Fruit fly (Drosophila melanogaster): ENCODE measurements around the gene CG5746.

CG5746 gene

DNA sequence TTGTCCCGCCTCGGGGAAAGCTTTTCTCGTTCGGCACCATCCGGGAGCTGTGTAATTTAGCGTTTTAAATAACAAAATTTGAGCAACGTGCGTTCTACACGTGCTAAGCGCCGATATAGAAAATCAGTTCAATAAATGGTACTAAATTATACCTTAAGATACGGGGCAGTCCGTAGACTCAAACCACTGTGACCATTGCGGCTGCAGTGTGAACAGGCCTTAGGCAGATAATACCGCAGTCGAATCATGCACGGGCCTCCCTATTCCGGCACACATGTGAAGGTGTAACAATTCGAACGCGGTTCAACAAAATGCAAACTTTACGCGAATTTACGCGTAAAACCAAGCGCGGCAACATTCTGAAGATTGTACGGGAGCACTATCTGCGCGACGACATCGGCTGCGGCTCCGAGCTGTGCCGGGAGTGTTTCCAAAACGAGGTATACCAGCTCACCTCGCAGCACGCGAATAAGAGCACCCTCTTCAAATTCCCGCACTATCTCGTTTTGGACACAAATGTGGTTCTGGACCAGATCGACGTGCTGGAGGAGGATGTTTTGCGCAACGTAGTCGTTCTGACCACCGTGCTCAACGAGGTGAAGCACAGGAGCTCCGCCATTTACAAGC is 15.3 kb downstream of the CG5746 start, which contains the start of the genes Rrp5 and Dis3 (continued):
- TF ChIP-seq Dip2 (GFP tag; IDR thresholded peaks at IDR 0.05), result no peak
- TF ChIP-seq bcd (GFP tag; optimal IDR thresholded peaks at IDR 0.05), result no peak
- TF ChIP-seq HLHmδ (GFP tag; optimal IDR thresholded peaks at IDR 0.05), result no peak
- no peak; the same call in 2 of the 3 replicates for TF ChIP-seq CG34224 (GFP tag; IDR thresholded peaks at IDR 0.05; ENCODE audit: partially characterized antibody)
- TF ChIP-seq CG11247 (GFP tag; IDR thresholded peaks at IDR 0.05), result peak; percentile 51
- no peak for TF ChIP-seq CG3838 (GFP tag; optimal IDR thresholded peaks at IDR 0.05)
- no peak for TF ChIP-seq gce (GFP tag; IDR thresholded peaks at IDR 0.05)
- TF ChIP-seq trem (tag; optimal IDR thresholded peaks at IDR 0.05), result peak; percentile 82
- TF ChIP-seq lola (GFP tag; optimal IDR thresholded peaks at IDR 0.05), result no peak
- TF ChIP-seq D (optimal IDR thresholded peaks at IDR 0.05), result no peak
- TF ChIP-seq D (GFP tag; optimal IDR thresholded peaks at IDR 0.05), result no peak
- TF ChIP-seq amos (GFP tag; IDR thresholded peaks at IDR 0.05; ENCODE audit: partially characterized antibody), result peak; percentile 58
- peak; percentile 86 for TF ChIP-seq MESR4 (GFP tag; optimal IDR thresholded peaks at IDR 0.05)
- TF ChIP-seq ase (GFP tag; IDR thresholded peaks at IDR 0.05), result 0 out of 3 replicates have a peak, but pooled peaks have one; percentile 49
- TF ChIP-seq en (GFP tag; optimal IDR thresholded peaks at IDR 0.05), result no peak
- TF ChIP-seq tx (GFP tag; optimal IDR thresholded peaks at IDR 0.05), result peak; percentile 17
- no peak for TF ChIP-seq TFAM (GFP tag; optimal IDR thresholded peaks at IDR 0.05)
- peak; percentile 50 for TF ChIP-seq Adf1 (GFP tag; IDR thresholded peaks at IDR 0.05)
- TF ChIP-seq sisA (GFP tag; IDR thresholded peaks at IDR 0.05), result peak; percentile 57
- no peak for TF ChIP-seq CG2875 (GFP tag; optimal IDR thresholded peaks at IDR 0.05)
- TF ChIP-seq CG9817 (tag; optimal IDR thresholded peaks at IDR 0.05), result peak; percentile 44
- TF ChIP-seq maf-S (GFP tag; optimal IDR thresholded peaks at IDR 0.05), result peak; percentile 41
- TF ChIP-seq CG1233 (GFP tag; optimal IDR thresholded peaks at IDR 0.05), result no peak
- no peak for TF ChIP-seq CG8478 (optimal IDR thresholded peaks at IDR 0.05)
- no peak for TF ChIP-seq luna (GFP tag; optimal IDR thresholded peaks at IDR 0.05)
- TF ChIP-seq fd102C (GFP tag; optimal IDR thresholded peaks at IDR 0.05), result no peak
- TF ChIP-seq ranshi (GFP tag; IDR thresholded peaks at IDR 0.05), result no peak
- TF ChIP-seq shn (GFP tag; optimal IDR thresholded peaks at IDR 0.05), result peak; percentile 38
- TF ChIP-seq Mes4 (GFP tag; optimal IDR thresholded peaks at IDR 0.05), result no peak
- no peak for TF ChIP-seq wek (GFP tag; optimal IDR thresholded peaks at IDR 0.05)
- TF ChIP-seq crp (GFP tag; optimal IDR thresholded peaks at IDR 0.05), result peak in 1 of 2 experiments; percentile 66
- no peak; the same call in 1 of the 2 replicates for TF ChIP-seq inv (GFP tag; IDR thresholded peaks at IDR 0.05; ENCODE audit: partially characterized antibody)
- TF ChIP-seq CG12769 (tag; optimal IDR thresholded peaks at IDR 0.05), result no peak
- TF ChIP-seq p53 (GFP tag; optimal IDR thresholded peaks at IDR 0.05), result peak; percentile 65
- peak; percentile 54 for TF ChIP-seq Xbp1 (GFP tag; optimal IDR thresholded peaks at IDR 0.05)
- no peak for TF ChIP-seq fru (optimal IDR thresholded peaks at IDR 0.05)
- TF ChIP-seq grau (tag; optimal IDR thresholded peaks at IDR 0.05), result no peak
- TF ChIP-seq HLH4C (GFP tag; IDR thresholded peaks at IDR 0.05; ENCODE audit: partially characterized antibody), result peak; percentile 58; the same call in 2 of the 3 replicates
- no peak for TF ChIP-seq nom (GFP tag; optimal IDR thresholded peaks at IDR 0.05)
- no peak for TF ChIP-seq Nf-YC (tag; optimal IDR thresholded peaks at IDR 0.05)
- peak; percentile 81 for TF ChIP-seq ken (GFP tag; IDR thresholded peaks at IDR 0.05)
- peak; percentile 67 for TF ChIP-seq E2f2 (GFP tag; IDR thresholded peaks at IDR 0.05)
- TF ChIP-seq Six4 (GFP tag; optimal IDR thresholded peaks at IDR 0.05), result no peak
- TF ChIP-seq CG7357 (GFP tag; IDR thresholded peaks at IDR 0.05), result no peak
- TF ChIP-seq CG3163 (GFP tag; optimal IDR thresholded peaks at IDR 0.05), result peak; percentile 14
- TF ChIP-seq Gsc (GFP tag; IDR thresholded peaks at IDR 0.05), result no peak
- peak; percentile 56 for TF ChIP-seq pho (GFP tag; optimal IDR thresholded peaks at IDR 0.05)
- TF ChIP-seq CG3407 (GFP tag; optimal IDR thresholded peaks at IDR 0.05), result no peak
- TF ChIP-seq CG17361 (GFP tag; IDR thresholded peaks at IDR 0.05), result no peak
- TF ChIP-seq dati (GFP tag; IDR thresholded peaks at IDR 0.05), result no peak
- TF ChIP-seq CG16813 (GFP tag; IDR thresholded peaks at IDR 0.05; ENCODE audit: partially characterized antibody), result peak; percentile 36; the same call in 1 of the 3 replicates
